Fruit fly (Drosophila melanogaster): Measurements from ENCODE around the gene CG4582.

DNA sequence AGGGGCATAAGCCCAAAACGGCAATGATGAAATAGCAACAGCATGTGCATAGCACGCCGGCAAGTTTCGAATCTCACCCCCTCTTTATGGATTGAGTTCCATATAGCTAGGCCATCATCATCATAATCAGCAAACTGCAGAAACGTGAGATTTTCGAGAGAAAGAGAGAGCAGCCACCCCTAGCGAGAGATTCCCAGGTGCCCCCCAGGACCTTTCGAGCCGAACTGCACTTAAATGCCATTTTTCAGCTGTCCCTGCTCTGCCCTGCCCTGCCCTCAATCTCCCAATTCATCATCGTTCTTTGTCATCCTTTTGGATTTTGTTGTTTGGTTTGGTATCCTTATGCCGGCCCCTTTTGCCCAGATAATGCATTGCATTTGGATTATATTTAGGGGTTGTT, 4.7 kb upstream of the CG4582 start:
- TF ChIP-seq insv (optimal IDR thresholded peaks at IDR 0.05) (no peak), h (optimal IDR thresholded peaks at IDR 0.05) (no peak), psq (optimal IDR thresholded peaks at IDR 0.05) (no peak)
